Fruit fly (Drosophila melanogaster) whole organism, embryonic: ENCODE data around the gene CG8516.

Source experiments
- Adf1 ChIP-seq: fragments of 200-800 bp; sonication (Bioruptor generic); IDR thresholded peaks from 2 replicates; pipeline ENCODE4 v1.3.6; 2022; ENCODE audit warnings: missing biosample characterization, missing genetic modification characterization
- B-H1 ChIP-seq: fragments of 200-800 bp; sonication (Bioruptor generic); IDR thresholded peaks from 3 replicates; pipeline ENCODE4 v1.3.6; 2022; ENCODE audit warnings: missing biosample characterization, missing genetic modification characterization
- CG10431 ChIP-seq: fragments of 200-800 bp; sonication (Bioruptor generic); optimal IDR thresholded peaks from 3 replicates; lab custom pipeline; 2018; ENCODE audit warnings: missing biosample characterization, mild to moderate bottlenecking, missing genetic modification characterization
- CG13775 ChIP-seq: fragments of 200-800 bp; sonication (Bioruptor generic); optimal IDR thresholded peaks from 3 replicates; lab custom pipeline; 2017; ENCODE audit warnings: missing biosample characterization, mild to moderate bottlenecking, missing genetic modification characterization
- CG15514 ChIP-seq: fragments of 200-800 bp; sonication (Bioruptor generic); optimal IDR thresholded peaks from 3 replicates; lab custom pipeline; 2017; ENCODE audit warnings: missing biosample characterization, missing genetic modification characterization, mild to moderate bottlenecking, moderate library complexity, missing genetic modification reagents
- CG17328 ChIP-seq: fragments of 200-800 bp; sonication (Bioruptor generic); IDR thresholded peaks from 2 replicates; pipeline ENCODE4 v1.3.6; 2022; ENCODE audit warnings: missing biosample characterization, missing genetic modification characterization
- CG17359 ChIP-seq: fragments of 200-800 bp; sonication (Bioruptor generic); optimal IDR thresholded peaks from 3 replicates; lab custom pipeline; 2018; ENCODE audit warnings: missing biosample characterization, mild to moderate bottlenecking, missing genetic modification characterization, moderate library complexity
- CG1832 ChIP-seq: fragments of 200-800 bp; sonication (Bioruptor generic); optimal IDR thresholded peaks from 2 replicates; lab custom pipeline; 2017; ENCODE audit warnings: missing biosample characterization, mild to moderate bottlenecking, missing genetic modification characterization, inconsistent platforms
- CG2875 ChIP-seq: fragments of 200-800 bp; sonication (Bioruptor generic); optimal IDR thresholded peaks from 2 replicates; lab custom pipeline; 2017; ENCODE audit warnings: missing biosample characterization, mild to moderate bottlenecking, missing genetic modification characterization, missing genetic modification reagents
- CG2889 ChIP-seq: fragments of 200-800 bp; sonication (Bioruptor generic); IDR thresholded peaks from 3 replicates; pipeline ENCODE4 v1.3.6; 2022; ENCODE audit warnings: missing biosample characterization, missing genetic modification characterization
- CG30403 ChIP-seq: fragments of 200-800 bp; sonication (Bioruptor generic); optimal IDR thresholded peaks from 3 replicates; lab custom pipeline; 2016; ENCODE audit warnings: missing biosample characterization, missing genetic modification characterization
- CG34422 ChIP-seq: fragments of 200-800 bp; sonication (Bioruptor generic); IDR thresholded peaks from 3 replicates; pipeline ENCODE4 v1.3.6; 2022; ENCODE audit warnings: missing biosample characterization, missing genetic modification characterization
- CG3838 ChIP-seq: fragments of 200-800 bp; sonication (Bioruptor generic); optimal IDR thresholded peaks from 3 replicates; lab custom pipeline; 2016; ENCODE audit warnings: missing biosample characterization, missing genetic modification characterization
- CG3995 ChIP-seq: fragments of 200-800 bp; sonication (Bioruptor generic); optimal IDR thresholded peaks from 3 replicates; lab custom pipeline; 2016; ENCODE audit warnings: missing biosample characterization, missing genetic modification characterization
- CG6654 ChIP-seq: fragments of 200-800 bp; sonication (Bioruptor generic); optimal IDR thresholded peaks from 2 replicates; lab custom pipeline; 2017; ENCODE audit warnings: missing biosample characterization, mild to moderate bottlenecking, missing genetic modification characterization
- CG6683 ChIP-seq: fragments of 200-800 bp; sonication (Bioruptor generic); optimal IDR thresholded peaks from 2 replicates; lab custom pipeline; 2017; ENCODE audit warnings: missing biosample characterization, mild to moderate bottlenecking, missing genetic modification characterization, missing genetic modification reagents
- CG7786 ChIP-seq: fragments of 200-800 bp; sonication (Bioruptor generic); optimal IDR thresholded peaks from 2 replicates; lab custom pipeline; 2016; ENCODE audit warnings: missing biosample characterization, missing genetic modification characterization
- CG7987 ChIP-seq: fragments of 200-800 bp; sonication (Bioruptor generic); optimal IDR thresholded peaks from 2 replicates; lab custom pipeline; 2018; ENCODE audit warnings: missing biosample characterization, mild to moderate bottlenecking, missing genetic modification characterization, moderate library complexity
- CG8089 ChIP-seq: fragments of 200-800 bp; sonication (Bioruptor generic); optimal IDR thresholded peaks from 3 replicates; lab custom pipeline; 2016; ENCODE audit warnings: missing biosample characterization, missing genetic modification characterization
- D ChIP-seq, 2 experiments: fragments of 200-800 bp in 1 of 2; fragments of >200 bp in 1 of 2; sonication (Bioruptor generic) in 1 of 2; optimal IDR thresholded peaks; 2 replicates in 1 of 2; 3 replicates in 1 of 2; lab custom pipeline; 2017; ENCODE audit warnings: mild to moderate bottlenecking in 1 of 2, missing biosample characterization in 1 of 2, missing genetic modification characterization in 1 of 2, missing genetic modification reagents in 1 of 2
- Dad ChIP-seq: fragments of 200-800 bp; sonication (Bioruptor generic); optimal IDR thresholded peaks from 3 replicates; lab custom pipeline; 2016; ENCODE audit warnings: missing biosample characterization, missing genetic modification characterization
- E2f1 ChIP-seq: fragments of 200-800 bp; sonication (Bioruptor generic); IDR thresholded peaks from 2 replicates; pipeline ENCODE4 v1.3.6; 2022; ENCODE audit warnings: missing biosample characterization, missing genetic modification characterization
- Fer1 ChIP-seq: fragments of 200-800 bp; sonication (Bioruptor generic); optimal IDR thresholded peaks from 2 replicates; lab custom pipeline; 2017; ENCODE audit warnings: missing biosample characterization, mild to moderate bottlenecking, missing genetic modification characterization
- HmgD ChIP-seq: fragments of 200-800 bp; sonication (Bioruptor generic); optimal IDR thresholded peaks from 3 replicates; lab custom pipeline; 2016; ENCODE audit warnings: missing biosample characterization, missing genetic modification characterization
- HmgZ ChIP-seq: fragments of 200-800 bp; sonication (Bioruptor generic); optimal IDR thresholded peaks from 2 replicates; lab custom pipeline; 2018; ENCODE audit warnings: missing biosample characterization, mild to moderate bottlenecking, missing genetic modification characterization
- Hmr ChIP-seq: fragments of 200-800 bp; sonication (Bioruptor generic); optimal IDR thresholded peaks from 3 replicates; lab custom pipeline; 2017; ENCODE audit warnings: mild to moderate bottlenecking, missing biosample characterization, missing genetic modification reagents, missing genetic modification characterization
- Hsf ChIP-seq: fragments of 200-800 bp; sonication (Bioruptor generic); optimal IDR thresholded peaks from 3 replicates; lab custom pipeline; 2016; ENCODE audit warnings: missing biosample characterization, missing genetic modification characterization
- Meics ChIP-seq: fragments of 200-800 bp; sonication (Bioruptor generic); optimal IDR thresholded peaks from 2 replicates; lab custom pipeline; 2017; ENCODE audit warnings: missing biosample characterization, mild to moderate bottlenecking, missing genetic modification characterization
- NC2β ChIP-seq: fragments of 200-800 bp; sonication (Bioruptor generic); optimal IDR thresholded peaks from 2 replicates; lab custom pipeline; 2016; ENCODE audit warnings: missing biosample characterization, missing genetic modification characterization
- Sox100B ChIP-seq: fragments of 200-800 bp; sonication (Bioruptor generic); optimal IDR thresholded peaks from 3 replicates; lab custom pipeline; 2018; ENCODE audit warnings: missing biosample characterization, mild to moderate bottlenecking, missing genetic modification characterization
- ash1 ChIP-seq: fragments of 200-800 bp; sonication (Bioruptor generic); optimal IDR thresholded peaks from 2 replicates; lab custom pipeline; 2018; ENCODE audit warnings: missing biosample characterization, mild to moderate bottlenecking, missing genetic modification characterization
- crol ChIP-seq: fragments of 200-800 bp; sonication (Bioruptor generic); IDR thresholded peaks from 2 replicates; pipeline ENCODE4 v1.3.6; 2022; ENCODE audit warnings: missing biosample characterization, missing genetic modification characterization
- crp ChIP-seq, 2 experiments: fragments of 200-800 bp; sonication (Bioruptor generic); optimal IDR thresholded peaks; 2 replicates in 1 of 2; 3 replicates in 1 of 2; lab custom pipeline; 2017; ENCODE audit warnings: missing biosample characterization in 2 of 2, missing genetic modification characterization in 2 of 2, mild to moderate bottlenecking in 1 of 2, moderate library complexity in 1 of 2
- eve ChIP-seq, 2 experiments: fragments of >200 bp; optimal IDR thresholded peaks; 2 replicates each; lab custom pipeline; 2017; ENCODE audit warnings: missing biosample characterization in 2 of 2, missing genetic modification characterization in 2 of 2
- eyg ChIP-seq: fragments of 200-800 bp; sonication (Bioruptor generic); optimal IDR thresholded peaks from 3 replicates; lab custom pipeline; 2016; ENCODE audit warnings: missing biosample characterization, missing genetic modification characterization
- gce ChIP-seq: fragments of 200-800 bp; sonication (Bioruptor generic); IDR thresholded peaks from 3 replicates; pipeline ENCODE4 v1.3.6; 2022; ENCODE audit warnings: missing biosample characterization, missing genetic modification characterization
- gt ChIP-seq: fragments of 200-800 bp; sonication (Bioruptor generic); IDR thresholded peaks from 2 replicates; pipeline ENCODE4 v1.3.6; 2022; ENCODE audit warnings: missing biosample characterization, missing genetic modification characterization
- hbn ChIP-seq: fragments of 200-800 bp; sonication (Bioruptor generic); IDR thresholded peaks from 2 replicates; pipeline ENCODE4 v1.3.6; 2022; ENCODE audit warnings: missing biosample characterization, missing genetic modification characterization; ENCODE audit not compliant: partially characterized antibody
- hkb ChIP-seq, 2 experiments: fragments of 200-800 bp in 1 of 2; fragments of >200 bp in 1 of 2; sonication (Bioruptor generic) in 1 of 2; IDR thresholded peaks in 1 of 2; optimal IDR thresholded peaks in 1 of 2; 2 replicates each; pipeline versions ENCODE4 v1.3.6 to Lab custom; 2017 to 2022; ENCODE audit warnings: missing biosample characterization in 1 of 2, missing genetic modification characterization in 1 of 2
- inv ChIP-seq: fragments of 200-800 bp; sonication (Bioruptor generic); IDR thresholded peaks from 2 replicates; pipeline ENCODE4 v1.3.6; 2022; ENCODE audit warnings: missing biosample characterization, missing genetic modification characterization; ENCODE audit not compliant: partially characterized antibody
- jing ChIP-seq: fragments of 200-800 bp; sonication (Bioruptor generic); optimal IDR thresholded peaks from 2 replicates; lab custom pipeline; 2018; ENCODE audit warnings: missing biosample characterization, mild to moderate bottlenecking, missing genetic modification characterization
- maf-S ChIP-seq: fragments of 200-800 bp; sonication (Bioruptor generic); optimal IDR thresholded peaks from 2 replicates; lab custom pipeline; 2016; ENCODE audit warnings: missing biosample characterization, missing genetic modification characterization
- sens ChIP-seq: fragments of 200-800 bp; sonication (Bioruptor generic); peaks from one replicate; lab custom pipeline; 2016; ENCODE audit warnings: missing biosample characterization, missing genetic modification characterization
- sim ChIP-seq: fragments of 200-800 bp; sonication (Bioruptor generic); IDR thresholded peaks from 2 replicates; pipeline ENCODE4 v1.3.6; 2022; ENCODE audit warnings: missing biosample characterization, missing genetic modification characterization
- so ChIP-seq: fragments of 200-800 bp; sonication (Bioruptor generic); IDR thresholded peaks from 3 replicates; pipeline ENCODE4 v1.3.6; 2022; ENCODE audit warnings: missing biosample characterization, missing genetic modification characterization
- sr ChIP-seq: fragments of 200-800 bp; sonication (Bioruptor generic); IDR thresholded peaks from 3 replicates; pipeline ENCODE4 v1.3.6; 2022; ENCODE audit warnings: missing biosample characterization, missing genetic modification characterization
- stc ChIP-seq: fragments of 200-800 bp; sonication (Bioruptor generic); IDR thresholded peaks from 2 replicates; pipeline ENCODE4 v1.3.6; 2022; ENCODE audit warnings: missing biosample characterization, missing genetic modification characterization
- tgo ChIP-seq: fragments of 200-800 bp; sonication (Bioruptor generic); IDR thresholded peaks from 3 replicates; pipeline ENCODE4 v1.3.6; 2022; ENCODE audit warnings: missing biosample characterization, missing genetic modification characterization
- unpg ChIP-seq: fragments of 200-800 bp; sonication (Bioruptor generic); optimal IDR thresholded peaks from 3 replicates; lab custom pipeline; 2018; ENCODE audit warnings: missing biosample characterization, mild to moderate bottlenecking, missing genetic modification characterization, moderate library complexity

Gene CG8516

DNA sequence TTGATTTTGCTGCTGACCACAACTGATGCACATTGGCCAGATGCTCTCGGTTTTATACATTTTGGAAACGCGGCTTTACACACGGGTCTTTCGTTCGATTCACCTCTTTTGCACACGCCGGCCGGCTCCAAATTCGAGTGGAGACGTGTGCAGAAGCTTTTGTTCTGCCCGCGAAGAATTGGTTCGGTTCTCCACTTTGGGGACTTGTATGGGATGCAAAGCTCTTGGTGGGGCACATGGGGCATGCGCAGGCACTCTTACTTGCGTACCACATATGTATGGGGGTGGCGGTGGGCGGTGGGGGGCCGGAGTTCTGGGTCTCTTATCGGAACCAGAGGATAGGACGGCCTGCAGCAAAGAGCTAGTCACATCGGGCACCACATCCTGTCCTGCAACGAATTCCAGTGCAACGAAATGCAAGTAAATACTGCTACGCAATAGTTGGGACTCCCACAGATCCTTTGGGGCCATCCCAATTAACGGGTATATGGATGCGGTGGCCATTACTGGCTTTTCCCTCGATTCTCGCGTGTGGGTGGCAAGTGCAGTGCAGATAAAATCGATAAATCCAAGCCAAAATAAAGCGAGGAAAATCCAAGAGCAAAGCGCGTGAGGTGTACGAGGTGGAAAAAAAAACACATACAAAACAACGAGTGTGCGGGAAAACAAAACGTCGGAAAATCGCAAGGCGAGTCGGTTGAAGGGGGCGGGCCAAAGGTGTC, 8.6 kb upstream of the CG8516 start, which contains the start of the genes MtnA and CG8500 (continued):
- no peak for TF ChIP-seq sim (GFP tag; lab: Robert Waterston, UW)
- TF ChIP-seq E2f1 (GFP tag; lab: Robert Waterston, UW): no peak
- no peak for TF ChIP-seq jing (GFP tag; lab: Kevin White, UChicago)
- TF ChIP-seq Adf1 (GFP tag; lab: Robert Waterston, UW): peak; percentile 45; the same call in 1 of the 2 replicates
- TF ChIP-seq CG10431 (GFP tag; lab: Kevin White, UChicago): no peak
- TF ChIP-seq CG2889 (GFP tag; lab: Robert Waterston, UW): no peak
- no peak for TF ChIP-seq CG1832 (GFP tag; lab: Kevin White, UChicago)
- peak; percentile 28; the same call in 1 of the 2 replicates for TF ChIP-seq inv (GFP tag; lab: Robert Waterston, UW)
- TF ChIP-seq NC2β (GFP tag; lab: Kevin White, UChicago): no peak
- no peak for TF ChIP-seq tgo (GFP tag; lab: Robert Waterston, UW)
- TF ChIP-seq CG7987 (GFP tag; lab: Kevin White, UChicago): peak; percentile 30
- 0 out of 3 replicates have a peak, but pooled peaks have one; percentile 7 for TF ChIP-seq sr
- TF ChIP-seq CG15514 (GFP tag; lab: Kevin White, UChicago): peak; percentile 96
- TF ChIP-seq CG7786 (GFP tag; lab: Kevin White, UChicago): no peak
- no peak for TF ChIP-seq Dad (GFP tag; lab: Kevin White, UChicago)
- TF ChIP-seq CG3838: no peak
- no peak for TF ChIP-seq so
- TF ChIP-seq gce (GFP tag; lab: Robert Waterston, UW): no peak
- no peak for TF ChIP-seq crp (GFP tag; optimal IDR thresholded peaks at IDR 0.05; lab: Kevin White, UChicago)
- no peak for TF ChIP-seq Sox100B (GFP tag; lab: Kevin White, UChicago)
- no peak for TF ChIP-seq Hsf (GFP tag; lab: Kevin White, UChicago)
- peak; percentile 93 for TF ChIP-seq crol (GFP tag; lab: Robert Waterston, UW)
- no peak for TF ChIP-seq hkb (optimal IDR thresholded peaks at IDR 0.05; lab: Kevin White, UChicago)
- TF ChIP-seq hkb (GFP tag; IDR thresholded peaks at IDR 0.05; lab: Robert Waterston, UW): no peak
- no peak for TF ChIP-seq CG30403 (GFP tag; lab: Kevin White, UChicago)
- no peak for TF ChIP-seq hbn
- no peak for TF ChIP-seq D (optimal IDR thresholded peaks at IDR 0.05; lab: Kevin White, UChicago)
- TF ChIP-seq D (GFP tag; optimal IDR thresholded peaks at IDR 0.05; lab: Kevin White, UChicago): no peak
- no peak for TF ChIP-seq CG17328 (GFP tag; lab: Robert Waterston, UW)
- TF ChIP-seq gt: no peak
- TF ChIP-seq CG17359 (tag; lab: Kevin White, UChicago): no peak
- peak; percentile 75; the same call in 2 of the 3 replicates for TF ChIP-seq CG34422 (GFP tag; lab: Robert Waterston, UW)
- TF ChIP-seq stc (GFP tag; lab: Robert Waterston, UW): 0 out of 2 replicates have a peak, but pooled peaks have one; percentile 16
- TF ChIP-seq ash1 (GFP tag; lab: Kevin White, UChicago): no peak
- peak; percentile 79 for TF ChIP-seq Hmr (GFP tag; lab: Kevin White, UChicago)
- TF ChIP-seq unpg (GFP tag; lab: Kevin White, UChicago): no peak
- no peak for TF ChIP-seq eyg (GFP tag; lab: Kevin White, UChicago)
- TF ChIP-seq HmgD (GFP tag; lab: Kevin White, UChicago): no peak
- no peak for TF ChIP-seq maf-S (GFP tag; lab: Kevin White, UChicago)
- no peak for TF ChIP-seq B-H1
- TF ChIP-seq CG8089 (GFP tag; lab: Kevin White, UChicago): no peak
- peak; percentile 11 for TF ChIP-seq CG6683
- no peak for TF ChIP-seq eve (GFP tag; optimal IDR thresholded peaks at IDR 0.05; lab: Kevin White, UChicago)
- TF ChIP-seq CG6654 (GFP tag; lab: Kevin White, UChicago): no peak
- TF ChIP-seq sens (GFP tag; lab: Kevin White, UChicago): peak; percentile 33
- TF ChIP-seq Fer1 (GFP tag; lab: Kevin White, UChicago): peak; percentile 55
- no peak for TF ChIP-seq Meics
- TF ChIP-seq CG3995 (GFP tag; lab: Kevin White, UChicago): no peak
- TF ChIP-seq CG2875 (GFP tag; lab: Kevin White, UChicago): no peak
- no peak for TF ChIP-seq CG13775 (GFP tag; lab: Kevin White, UChicago)
- peak; percentile 87 for TF ChIP-seq HmgZ (tag; lab: Kevin White, UChicago)
